Worm (Caenorhabditis elegans) whole organism, L3 larva: ENCODE measurements around the gene srh-118.

Experiments used
- R02D3.7 ChIP-seq: fragments of 150-350 bp; optimal IDR thresholded peaks from 2 replicates; lab custom pipeline; 2014; ENCODE audit warnings: missing biosample characterization, missing genetic modification characterization
- aly-2 ChIP-seq: fragments of 150-350 bp; optimal IDR thresholded peaks from 2 replicates; lab custom pipeline; 2014; ENCODE audit warnings: missing biosample characterization, missing genetic modification characterization
- ama-1 ChIP-seq: fragments of 150-350 bp; optimal IDR thresholded peaks from 2 replicates; lab custom pipeline; 2018
- ceh-16 ChIP-seq: sonication (generic microtip); optimal IDR thresholded peaks from 2 replicates; lab custom pipeline; 2017; ENCODE audit warnings: missing biosample characterization, missing genetic modification characterization
- ceh-82 ChIP-seq: fragments of 150-350 bp; optimal IDR thresholded peaks from 2 replicates; lab custom pipeline; 2014; ENCODE audit warnings: missing biosample characterization, missing genetic modification characterization
- daf-12 ChIP-seq: fragments of 150-350 bp; optimal IDR thresholded peaks from 2 replicates; lab custom pipeline; 2014; ENCODE audit warnings: missing biosample characterization, missing genetic modification reagents, missing genetic modification characterization
- egl-27 ChIP-seq: sonication (generic microtip); optimal IDR thresholded peaks from 4 replicates; lab custom pipeline; 2017; ENCODE audit warnings: missing biosample characterization, missing genetic modification reagents, missing genetic modification characterization
- egl-5 ChIP-seq: fragments of 150-350 bp; optimal IDR thresholded peaks from 2 replicates; lab custom pipeline; 2017; ENCODE audit warnings: missing biosample characterization, missing genetic modification reagents, missing genetic modification characterization, inconsistent platforms
- elt-1 ChIP-seq: fragments of 150-350 bp; optimal IDR thresholded peaks from 2 replicates; lab custom pipeline; 2014; ENCODE audit warnings: missing biosample characterization, missing genetic modification characterization
- elt-2 ChIP-seq: sonication (generic microtip); optimal IDR thresholded peaks from 2 replicates; lab custom pipeline; 2016; ENCODE audit warnings: missing genetic modification reagents, mild to moderate bottlenecking, missing genetic modification characterization, missing compliant biosample characterization
- elt-3 ChIP-seq, 3 experiments: fragments of 150-350 bp in 1 of 3; sonication (generic microtip) in 2 of 3; optimal IDR thresholded peaks; 2 replicates in 2 of 3; 4 replicates in 1 of 3; lab custom pipeline; 2014 to 2017; ENCODE audit warnings: missing biosample characterization in 3 of 3, missing genetic modification characterization in 3 of 3
- eor-1 ChIP-seq, 2 experiments: fragments of 150-350 bp; optimal IDR thresholded peaks; 2 replicates each; lab custom pipeline; 2014 to 2018; ENCODE audit warnings: missing biosample characterization in 2 of 2, missing genetic modification characterization in 2 of 2
- fkh-10 ChIP-seq: sonication (generic microtip); optimal IDR thresholded peaks from 2 replicates; lab custom pipeline; 2017; ENCODE audit warnings: missing biosample characterization, missing genetic modification reagents, missing genetic modification characterization
- fkh-2 ChIP-seq: fragments of 150-350 bp; optimal IDR thresholded peaks from 2 replicates; lab custom pipeline; 2014; ENCODE audit warnings: missing biosample characterization, missing genetic modification reagents, missing genetic modification characterization
- hmg-11 ChIP-seq: sonication (generic microtip); optimal IDR thresholded peaks from 2 replicates; lab custom pipeline; 2016; ENCODE audit warnings: missing genetic modification characterization, missing compliant biosample characterization
- jun-1 ChIP-seq: fragments of 150-350 bp; optimal IDR thresholded peaks from 2 replicates; lab custom pipeline; 2014; ENCODE audit warnings: missing biosample characterization, missing genetic modification reagents, missing genetic modification characterization
- lin-15B ChIP-seq: fragments of 150-350 bp; optimal IDR thresholded peaks from 2 replicates; lab custom pipeline; 2014; ENCODE audit warnings: missing biosample characterization, missing genetic modification characterization
- lin-39 ChIP-seq: fragments of 150-350 bp; optimal IDR thresholded peaks from 2 replicates; lab custom pipeline; 2018; ENCODE audit warnings: missing biosample characterization, missing genetic modification reagents, missing genetic modification characterization
- mdl-1 ChIP-seq: fragments of 150-350 bp; optimal IDR thresholded peaks from 2 replicates; lab custom pipeline; 2014; ENCODE audit warnings: missing biosample characterization, missing genetic modification characterization
- mml-1 ChIP-seq: fragments of 150-350 bp; sonication (generic microtip); optimal IDR thresholded peaks from 3 replicates; lab custom pipeline; 2014; ENCODE audit warnings: missing biosample characterization, missing genetic modification characterization
- nfya-1 ChIP-seq: sonication (generic microtip); optimal IDR thresholded peaks from 2 replicates; lab custom pipeline; 2017; ENCODE audit warnings: missing genetic modification characterization, mild to moderate bottlenecking, missing compliant biosample characterization, antibody characterized with exemption, moderate library complexity; ENCODE audit not compliant: insufficient read depth
- nhr-11 ChIP-seq: fragments of 150-350 bp; optimal IDR thresholded peaks from 2 replicates; lab custom pipeline; 2014; ENCODE audit warnings: missing biosample characterization, missing genetic modification characterization
- nhr-12 ChIP-seq: fragments of 150-350 bp; optimal IDR thresholded peaks from 2 replicates; lab custom pipeline; 2014; ENCODE audit warnings: missing biosample characterization, missing genetic modification characterization
- nhr-23 ChIP-seq: fragments of 150-350 bp; optimal IDR thresholded peaks from 2 replicates; lab custom pipeline; 2014; ENCODE audit warnings: missing biosample characterization, missing genetic modification reagents, missing genetic modification characterization
- nhr-237 ChIP-seq: fragments of 150-350 bp; optimal IDR thresholded peaks from 2 replicates; lab custom pipeline; 2014; ENCODE audit warnings: missing biosample characterization, missing genetic modification characterization
- nhr-67 ChIP-seq: fragments of 150-350 bp; optimal IDR thresholded peaks from 2 replicates; lab custom pipeline; 2014; ENCODE audit warnings: missing biosample characterization, missing genetic modification characterization
- nhr-76 ChIP-seq: fragments of 150-350 bp; sonication (generic microtip); optimal IDR thresholded peaks from 5 replicates; lab custom pipeline; 2014; ENCODE audit warnings: missing biosample characterization, missing genetic modification characterization
- nhr-77 ChIP-seq: fragments of 150-350 bp; optimal IDR thresholded peaks from 2 replicates; lab custom pipeline; 2014; ENCODE audit warnings: missing biosample characterization, missing genetic modification characterization
- pha-4 ChIP-seq: fragments of 150-350 bp; optimal IDR thresholded peaks from 2 replicates; lab custom pipeline; 2014; ENCODE audit warnings: missing biosample characterization, missing genetic modification reagents, missing genetic modification characterization
- pqm-1 ChIP-seq: fragments of 150-350 bp; optimal IDR thresholded peaks from 2 replicates; lab custom pipeline; 2017; ENCODE audit warnings: missing biosample characterization, missing genetic modification characterization, inconsistent platforms
- skn-1 ChIP-seq: fragments of 150-350 bp; optimal IDR thresholded peaks from 2 replicates; lab custom pipeline; 2014; ENCODE audit warnings: missing biosample characterization, missing genetic modification characterization
- tbx-2 ChIP-seq: sonication (generic microtip); optimal IDR thresholded peaks from 2 replicates; lab custom pipeline; 2016; ENCODE audit warnings: mild to moderate bottlenecking, missing genetic modification characterization, missing compliant biosample characterization
- unc-39 ChIP-seq: sonication (generic microtip); optimal IDR thresholded peaks from 4 replicates; lab custom pipeline; 2017; ENCODE audit warnings: missing biosample characterization, missing genetic modification characterization
- unc-62 ChIP-seq: fragments of 150-350 bp; sonication (generic microtip); optimal IDR thresholded peaks from 4 replicates; lab custom pipeline; 2014; ENCODE audit warnings: missing biosample characterization, missing genetic modification reagents, missing genetic modification characterization
- zag-1 ChIP-seq: fragments of 150-350 bp; optimal IDR thresholded peaks from 2 replicates; lab custom pipeline; 2014; ENCODE audit warnings: missing biosample characterization, missing genetic modification characterization
- ztf-11 ChIP-seq: fragments of 150-350 bp; optimal IDR thresholded peaks from 2 replicates; lab custom pipeline; 2014; ENCODE audit warnings: missing biosample characterization, missing genetic modification characterization
- ztf-4 ChIP-seq: fragments of 150-350 bp; optimal IDR thresholded peaks from 2 replicates; lab custom pipeline; 2014; ENCODE audit warnings: missing biosample characterization, missing genetic modification characterization

srh-118 gene

ce11 chrV:17476490-17476889, 19.5 kb downstream of the srh-118 start, which contains the start of gene srbc-61:
Gene srbc-61, plus strand, starts transcription at chrV:17476790.
- TF ChIP-seq nhr-12 (tag; lab: Kevin White, UChicago) (no peak), mdl-1 (tag; lab: Kevin White, UChicago) (no peak), ama-1 (lab: Kevin White, UChicago) (no peak), nhr-67 (tag; lab: Kevin White, UChicago) (no peak), daf-12 (tag; lab: Kevin White, UChicago) (no peak), fkh-2 (tag; lab: Kevin White, UChicago) (no peak), nhr-77 (no peak), fkh-10 (GFP tag; lab: Kevin White, UChicago) (no peak), jun-1 (no peak), nhr-237 (tag; lab: Kevin White, UChicago) (no peak), skn-1 (no peak), tbx-2 (tag; lab: Kevin White, UChicago) (no peak), egl-5 (tag; lab: Kevin White, UChicago) (no peak), pqm-1 (tag; lab: Kevin White, UChicago) (no peak)
- TF ChIP-seq, all 47 proteins: peak for 0

- TF ChIP-seq nhr-11 (tag; lab: Kevin White, UChicago) (no peak), pqm-1 (tag; lab: Kevin White, UChicago) (no peak), lin-39 (tag; lab: Kevin White, UChicago) (no peak), aly-2 (tag; lab: Kevin White, UChicago) (no peak), unc-62 (no peak), elt-3 (tag; optimal IDR thresholded peaks at IDR 0.05; lab: Kevin White, UChicago) (no peak), ztf-11 (no peak)
Observed at ce11 chrV:17473699-17474098, 22.3 kb downstream of the srh-118 start, which contains the start of gene srh-123. Gene srh-123, plus strand, starts transcription at chrV:17473999.

ce11 chrV:17471564-17471963, 24.4 kb downstream of the srh-118 start, which contains the start of gene srh-235:
Gene srh-235, minus strand, starts transcription at chrV:17471664.
- no peak for TF ChIP-seq pha-4 (tag; lab: Kevin White, UChicago)
- TF ChIP-seq unc-62, result no peak
- no peak for TF ChIP-seq nhr-77
- TF ChIP-seq elt-3 (tag; optimal IDR thresholded peaks at IDR 0.05; lab: Kevin White, UChicago), result no peak
- TF ChIP-seq nhr-76, result no peak
- no peak for TF ChIP-seq nfya-1
- TF ChIP-seq aly-2 (tag; lab: Kevin White, UChicago), result no peak
- TF ChIP-seq egl-27 (tag; lab: Kevin White, UChicago), result no peak

- TF ChIP-seq fkh-2 (tag; lab: Kevin White, UChicago) (no peak), ztf-11 (no peak), lin-15B (no peak), hmg-11 (tag; lab: Kevin White, UChicago) (no peak), elt-3 (tag; optimal IDR thresholded peaks at IDR 0.05; lab: Kevin White, UChicago) (no peak), nfya-1 (no peak), skn-1 (no peak), ceh-16 (tag; lab: Kevin White, UChicago) (no peak), unc-39 (tag; lab: Kevin White, UChicago) (no peak), nhr-23 (no peak), nhr-237 (tag; lab: Kevin White, UChicago) (no peak), mml-1 (tag; lab: Kevin White, UChicago) (no peak), ceh-82 (no peak), ztf-4 (tag; lab: Kevin White, UChicago) (no peak), elt-1 (tag; lab: Kevin White, UChicago) (no peak), pha-4 (tag; lab: Kevin White, UChicago) (no peak), elt-2 (tag; lab: Kevin White, UChicago) (no peak)
- TF ChIP-seq, all 47 proteins: peak for 0
Observed at ce11 chrV:17469180-17469579, 26.8 kb downstream of the srh-118 start, which contains the start of gene F20E11.17. Gene F20E11.17, minus strand, starts transcription at chrV:17469280.

DNA sequence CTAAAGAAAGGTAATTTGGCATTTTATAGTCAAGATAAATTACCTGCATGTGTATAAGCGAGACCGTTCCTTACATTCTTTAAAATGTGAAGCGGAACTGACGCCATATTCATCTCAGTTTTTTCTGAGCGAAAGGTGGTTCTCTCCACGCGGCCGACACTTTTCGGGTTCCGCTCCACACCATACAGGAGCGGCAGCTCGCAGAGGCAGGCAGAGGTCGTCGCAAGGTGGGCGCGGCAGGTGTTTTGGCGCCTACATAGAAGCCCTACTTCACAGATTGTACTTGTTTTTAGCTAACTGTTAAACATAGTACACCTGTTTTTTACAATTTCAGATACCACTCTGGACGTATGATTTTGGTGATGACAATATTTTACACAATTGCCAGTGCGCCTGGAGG, 28.1 kb downstream of the srh-118 start:
- TF ChIP-seq jun-1 (no peak), zag-1 (tag; lab: Kevin White, UChicago) (no peak), unc-62 (no peak), R02D3.7 (no peak), eor-1 (tag; optimal IDR thresholded peaks at IDR 0.05; lab: Kevin White, UChicago) (no peak), daf-12 (tag; lab: Kevin White, UChicago) (no peak)
